Fruit fly (Drosophila melanogaster) whole organism, embryonic: ENCODE data around the gene CG10809.

Source experiments
- Bgb ChIP-seq: fragments of 200-800 bp; sonication (Bioruptor generic); IDR thresholded peaks from 2 replicates; pipeline ENCODE4 v1.3.6; 2022; ENCODE audit warnings: missing biosample characterization, missing genetic modification characterization; ENCODE audit not compliant: partially characterized antibody
- BtbVII ChIP-seq: fragments of 200-800 bp; sonication (Bioruptor generic); optimal IDR thresholded peaks from 3 replicates; lab custom pipeline; 2017; ENCODE audit warnings: missing biosample characterization, mild to moderate bottlenecking, missing genetic modification characterization
- C15 ChIP-seq: fragments of 200-800 bp; sonication (Bioruptor generic); IDR thresholded peaks from 3 replicates; pipeline ENCODE4 v1.3.6; 2022; ENCODE audit warnings: missing biosample characterization, missing genetic modification characterization
- CG11560 ChIP-seq: fragments of 200-800 bp; sonication (Bioruptor generic); IDR thresholded peaks from 3 replicates; pipeline ENCODE4 v1.3.6; 2022; ENCODE audit warnings: missing biosample characterization, missing genetic modification characterization
- CG11723 ChIP-seq: fragments of 200-800 bp; sonication (Bioruptor generic); optimal IDR thresholded peaks from 2 replicates; lab custom pipeline; 2017; ENCODE audit warnings: missing biosample characterization, mild to moderate bottlenecking, missing genetic modification characterization
- CG14710 ChIP-seq: fragments of 200-800 bp; sonication (Bioruptor generic); optimal IDR thresholded peaks from 3 replicates; lab custom pipeline; 2019; ENCODE audit warnings: missing biosample characterization, mild to moderate bottlenecking, missing genetic modification characterization, moderate library complexity
- CG1602 ChIP-seq: fragments of 200-800 bp; sonication (Bioruptor generic); optimal IDR thresholded peaks from 3 replicates; lab custom pipeline; 2016; ENCODE audit warnings: missing biosample characterization, missing genetic modification characterization
- CG17186 ChIP-seq: fragments of 200-800 bp; sonication (Bioruptor generic); optimal IDR thresholded peaks from 3 replicates; lab custom pipeline; 2017; ENCODE audit warnings: missing biosample characterization, missing genetic modification reagents, missing genetic modification characterization
- CG31441 ChIP-seq: fragments of 200-800 bp; sonication (Bioruptor generic); IDR thresholded peaks from 2 replicates; pipeline ENCODE4 v1.3.6; 2022; ENCODE audit warnings: missing biosample characterization, missing genetic modification characterization
- CG34224 ChIP-seq: fragments of 200-800 bp; sonication (Bioruptor generic); IDR thresholded peaks from 3 replicates; pipeline ENCODE4 v1.3.6; 2022; ENCODE audit warnings: missing biosample characterization, missing genetic modification characterization; ENCODE audit not compliant: partially characterized antibody
- CG3726 ChIP-seq: fragments of 200-800 bp; sonication (Bioruptor generic); IDR thresholded peaks from 3 replicates; pipeline ENCODE4, ENCODE4 v1.3.6; 2022; ENCODE audit warnings: missing biosample characterization, missing genetic modification characterization
- CG3838 ChIP-seq: fragments of 200-800 bp; sonication (Bioruptor generic); optimal IDR thresholded peaks from 3 replicates; lab custom pipeline; 2016; ENCODE audit warnings: missing biosample characterization, missing genetic modification characterization
- CG42726 ChIP-seq: fragments of 200-800 bp; sonication (Bioruptor generic); IDR thresholded peaks from 2 replicates; pipeline ENCODE4 v1.3.6; 2022; ENCODE audit warnings: missing biosample characterization, missing genetic modification characterization; ENCODE audit not compliant: partially characterized antibody
- CG4360 ChIP-seq: fragments of 200-800 bp; sonication (Bioruptor generic); IDR thresholded peaks from 2 replicates; pipeline ENCODE4 v1.3.6; 2022; ENCODE audit warnings: missing biosample characterization, missing genetic modification characterization
- CG4707 ChIP-seq: fragments of 200-800 bp; sonication (Bioruptor generic); optimal IDR thresholded peaks from 2 replicates; lab custom pipeline; 2018; ENCODE audit warnings: missing biosample characterization, mild to moderate bottlenecking, missing genetic modification characterization, moderate library complexity
- CG6791 ChIP-seq: fragments of 200-800 bp; sonication (Bioruptor generic); IDR thresholded peaks from 3 replicates; pipeline ENCODE4 v1.3.6; 2022; ENCODE audit warnings: missing biosample characterization, missing genetic modification characterization; ENCODE audit not compliant: partially characterized antibody
- CG7556 ChIP-seq: fragments of 200-800 bp; sonication (Bioruptor generic); optimal IDR thresholded peaks from 2 replicates; lab custom pipeline; 2017; ENCODE audit warnings: missing biosample characterization, mild to moderate bottlenecking, missing genetic modification characterization
- Camta ChIP-seq: fragments of 200-800 bp; sonication (Bioruptor generic); optimal IDR thresholded peaks from 2 replicates; lab custom pipeline; 2016; ENCODE audit warnings: missing biosample characterization, missing genetic modification characterization
- D19A ChIP-seq: fragments of 200-800 bp; optimal IDR thresholded peaks from 3 replicates; lab custom pipeline; 2019; ENCODE audit warnings: missing biosample characterization, mild to moderate bottlenecking, missing genetic modification characterization, moderate library complexity
- Dek ChIP-seq: fragments of 200-800 bp; sonication (Bioruptor generic); optimal IDR thresholded peaks from 3 replicates; lab custom pipeline; 2019; ENCODE audit warnings: missing biosample characterization, mild to moderate bottlenecking, missing genetic modification characterization, moderate library complexity
- Dfd ChIP-seq, 2 experiments: fragments of >200 bp; optimal IDR thresholded peaks; 2 replicates each; lab custom pipeline; 2017; ENCODE audit warnings: missing biosample characterization in 2 of 2, missing genetic modification characterization in 2 of 2
- Dp ChIP-seq: fragments of 200-800 bp; sonication (Bioruptor generic); optimal IDR thresholded peaks from 2 replicates; lab custom pipeline; 2018; ENCODE audit warnings: missing biosample characterization, mild to moderate bottlenecking, missing genetic modification characterization, moderate library complexity
- Hey ChIP-seq: fragments of 200-800 bp; sonication (Bioruptor generic); optimal IDR thresholded peaks from 3 replicates; lab custom pipeline; 2018; ENCODE audit warnings: missing biosample characterization, mild to moderate bottlenecking, missing genetic modification characterization
- Myb ChIP-seq: fragments of 200-800 bp; sonication (Bioruptor generic); optimal IDR thresholded peaks from 2 replicates; lab custom pipeline; 2016; ENCODE audit warnings: missing biosample characterization, missing genetic modification characterization
- NC2β ChIP-seq: fragments of 200-800 bp; sonication (Bioruptor generic); optimal IDR thresholded peaks from 2 replicates; lab custom pipeline; 2016; ENCODE audit warnings: missing biosample characterization, missing genetic modification characterization
- Rfx ChIP-seq: fragments of 200-800 bp; sonication (Bioruptor generic); IDR thresholded peaks from 2 replicates; pipeline ENCODE4 v1.3.6; 2022; ENCODE audit warnings: missing biosample characterization, missing genetic modification characterization
- Scr ChIP-seq: fragments of 200-800 bp; sonication (Bioruptor generic); IDR thresholded peaks from 2 replicates; pipeline ENCODE4 v1.3.6; 2022; ENCODE audit warnings: missing biosample characterization, missing genetic modification characterization; ENCODE audit not compliant: partially characterized antibody
- Xbp1 ChIP-seq: fragments of 200-800 bp; sonication (Bioruptor generic); optimal IDR thresholded peaks from 3 replicates; lab custom pipeline; 2016; ENCODE audit warnings: missing biosample characterization, mild to moderate bottlenecking, missing genetic modification characterization
- bab2 ChIP-seq: fragments of 200-800 bp; sonication (Bioruptor generic); optimal IDR thresholded peaks from 2 replicates; lab custom pipeline; 2016; ENCODE audit warnings: missing biosample characterization, missing genetic modification characterization
- bbx ChIP-seq: fragments of 200-800 bp; sonication (Bioruptor generic); IDR thresholded peaks from 2 replicates; pipeline ENCODE4 v1.3.6; 2022; ENCODE audit warnings: missing biosample characterization, missing genetic modification characterization; ENCODE audit not compliant: partially characterized antibody
- chm ChIP-seq: fragments of 200-800 bp; sonication (Bioruptor generic); IDR thresholded peaks from 2 replicates; pipeline ENCODE4 v1.3.6; 2022; ENCODE audit warnings: missing biosample characterization, missing genetic modification characterization
- chn ChIP-seq: fragments of 200-800 bp; sonication (Bioruptor generic); optimal IDR thresholded peaks from 2 replicates; lab custom pipeline; 2016; ENCODE audit warnings: missing biosample characterization, missing genetic modification characterization
- croc ChIP-seq: fragments of 200-800 bp; sonication (Bioruptor generic); conservative IDR thresholded peaks from 3 replicates; pipeline ENCODE4 v1.3.6; 2022; ENCODE audit warnings: missing biosample characterization, missing genetic modification characterization
- fru ChIP-seq: fragments of >200 bp; optimal IDR thresholded peaks from 2 replicates; lab custom pipeline; 2017
- gfzf ChIP-seq: fragments of 200-800 bp; sonication (Bioruptor generic); optimal IDR thresholded peaks from 2 replicates; lab custom pipeline; 2016; ENCODE audit warnings: missing biosample characterization, mild to moderate bottlenecking, missing genetic modification characterization, moderate library complexity
- h ChIP-seq: fragments of >200 bp; optimal IDR thresholded peaks from 2 replicates; lab custom pipeline; 2017
- hbn ChIP-seq: fragments of 200-800 bp; sonication (Bioruptor generic); IDR thresholded peaks from 2 replicates; pipeline ENCODE4 v1.3.6; 2022; ENCODE audit warnings: missing biosample characterization, missing genetic modification characterization; ENCODE audit not compliant: partially characterized antibody
- inv ChIP-seq: fragments of 200-800 bp; sonication (Bioruptor generic); IDR thresholded peaks from 2 replicates; pipeline ENCODE4 v1.3.6; 2022; ENCODE audit warnings: missing biosample characterization, missing genetic modification characterization; ENCODE audit not compliant: partially characterized antibody
- lilli ChIP-seq: fragments of 200-800 bp; sonication (Bioruptor generic); optimal IDR thresholded peaks from 3 replicates; lab custom pipeline; 2016; ENCODE audit warnings: missing biosample characterization, missing genetic modification characterization
- mld ChIP-seq: fragments of 200-800 bp; sonication (Bioruptor generic); IDR thresholded peaks from 3 replicates; pipeline ENCODE4 v1.3.6; 2022; ENCODE audit warnings: missing biosample characterization, missing genetic modification characterization; ENCODE audit not compliant: partially characterized antibody
- pzg ChIP-seq: fragments of 200-800 bp; sonication (Bioruptor generic); optimal IDR thresholded peaks from 3 replicates; lab custom pipeline; 2018; ENCODE audit warnings: missing biosample characterization, mild to moderate bottlenecking, missing genetic modification characterization, moderate library complexity
- ro ChIP-seq: fragments of 200-800 bp; sonication (Bioruptor generic); IDR thresholded peaks from 2 replicates; pipeline ENCODE4 v1.3.6; 2022; ENCODE audit warnings: missing biosample characterization, missing genetic modification characterization
- tna ChIP-seq: fragments of 200-800 bp; sonication (Bioruptor generic); IDR thresholded peaks from 2 replicates; pipeline ENCODE4 v1.3.6; 2022; ENCODE audit warnings: missing biosample characterization, missing genetic modification characterization; ENCODE audit not compliant: partially characterized antibody
- trem ChIP-seq: fragments of 200-800 bp; optimal IDR thresholded peaks from 3 replicates; lab custom pipeline; 2019; ENCODE audit warnings: missing biosample characterization, mild to moderate bottlenecking, missing genetic modification characterization, moderate library complexity
- unc-4 ChIP-seq: fragments of 200-800 bp; sonication (Bioruptor generic); IDR thresholded peaks from 2 replicates; pipeline ENCODE4 v1.3.6; 2022; ENCODE audit warnings: missing biosample characterization, missing genetic modification characterization; ENCODE audit not compliant: partially characterized antibody
- zf30C ChIP-seq: fragments of 200-800 bp; sonication (Bioruptor generic); optimal IDR thresholded peaks from 3 replicates; lab custom pipeline; 2018; ENCODE audit warnings: missing biosample characterization, mild to moderate bottlenecking, missing genetic modification characterization

CG10809 gene

dm6 chr3L:9838534-9838933 lies 21.2 kb downstream of the CG10809 start, which contains the start of gene Cdk8 (continued):
- TF ChIP-seq CG1602 (GFP tag; lab: Kevin White, UChicago) = no peak

dm6 chr3L:9837053-9837452 lies 22.6 kb downstream of the CG10809 start:
- TF ChIP-seq fru (lab: Kevin White, UChicago) (no peak), bab2 (GFP tag; lab: Kevin White, UChicago) (no peak), Dfd (GFP tag; optimal IDR thresholded peaks at IDR 0.05; lab: Kevin White, UChicago) (peak in 1 of 2 experiments; percentile 51), CG3838 (GFP tag; lab: Kevin White, UChicago) (no peak), gfzf (GFP tag; lab: Kevin White, UChicago) (peak; percentile 1), unc-4 (GFP tag; lab: Robert Waterston, UW) (peak; percentile 2; the same call in 1 of the 2 replicates), CG4360 (GFP tag; lab: Robert Waterston, UW) (0 out of 2 replicates have a peak, but pooled peaks have one; percentile 15), CG7556 (GFP tag; lab: Kevin White, UChicago) (no peak), D19A (no peak), BtbVII (GFP tag; lab: Kevin White, UChicago) (no peak), CG4707 (GFP tag; lab: Kevin White, UChicago) (no peak)

- peak; percentile 49 for TF ChIP-seq Myb (GFP tag; lab: Kevin White, UChicago)
- TF ChIP-seq CG3726 (GFP tag; lab: Robert Waterston, UW) = no peak
- peak; percentile 28 for TF ChIP-seq Dp (GFP tag; lab: Kevin White, UChicago)
- peak; percentile 60 for TF ChIP-seq tna (GFP tag; lab: Robert Waterston, UW)
- TF ChIP-seq bbx (GFP tag; lab: Robert Waterston, UW) = peak; percentile 86
- TF ChIP-seq CG11723 (GFP tag; lab: Kevin White, UChicago) = no peak
- peak; percentile 79 for TF ChIP-seq CG42726 (GFP tag; lab: Robert Waterston, UW)
- no peak for TF ChIP-seq h (lab: Kevin White, UChicago)
- TF ChIP-seq chn (GFP tag; lab: Kevin White, UChicago) = peak; percentile 22
- no peak for TF ChIP-seq CG11560 (tag; lab: Robert Waterston, UW)
- TF ChIP-seq Camta (GFP tag; lab: Kevin White, UChicago) = no peak
- peak; percentile 8 for TF ChIP-seq NC2β (GFP tag; lab: Kevin White, UChicago)
- peak; percentile 91 for TF ChIP-seq Bgb (GFP tag; lab: Robert Waterston, UW)
- TF ChIP-seq CG31441 (GFP tag; lab: Robert Waterston, UW) = no peak
- peak; percentile 88 for TF ChIP-seq CG6791 (GFP tag; lab: Robert Waterston, UW)
- TF ChIP-seq Scr (GFP tag; lab: Robert Waterston, UW) = peak; percentile 86
- 0 out of 3 replicates have a peak, but pooled peaks have one; percentile 41 for TF ChIP-seq mld (GFP tag; lab: Robert Waterston, UW)
- TF ChIP-seq Hey (tag; lab: Kevin White, UChicago) = no peak
- TF ChIP-seq zf30C = no peak
- 0 out of 2 replicates have a peak, but pooled peaks have one; percentile 28 for TF ChIP-seq chm (GFP tag; lab: Robert Waterston, UW)
- TF ChIP-seq Dek (tag; lab: Kevin White, UChicago) = peak; percentile 10
- TF ChIP-seq C15 (GFP tag; lab: Robert Waterston, UW) = no peak
- no peak for TF ChIP-seq ro
- peak; percentile 34 for TF ChIP-seq Xbp1 (GFP tag; lab: Kevin White, UChicago)
- peak; percentile 82 for TF ChIP-seq CG34224 (GFP tag; lab: Robert Waterston, UW)
- peak; percentile 59 for TF ChIP-seq CG14710 (tag; lab: Kevin White, UChicago)
- TF ChIP-seq lilli (GFP tag; lab: Kevin White, UChicago) = peak; percentile 58
- TF ChIP-seq trem (tag; lab: Kevin White, UChicago) = peak; percentile 47
- TF ChIP-seq inv (GFP tag; lab: Robert Waterston, UW) = peak; percentile 63
- peak; percentile 70 for TF ChIP-seq hbn (GFP tag; lab: Robert Waterston, UW)
- peak; percentile 80 for TF ChIP-seq pzg (GFP tag; lab: Kevin White, UChicago)
- peak; percentile 32; the same call in 1 of the 2 replicates for TF ChIP-seq Rfx (GFP tag; lab: Robert Waterston, UW)
- TF ChIP-seq croc (GFP tag; lab: Robert Waterston, UW) = no peak
- peak; percentile 90 for TF ChIP-seq CG17186 (GFP tag; lab: Kevin White, UChicago)
Observed at dm6 chr3L:9836524-9837047, 23.1 kb downstream of the CG10809 start, which contains the start of gene I-2. TSS of gene I-2 (minus strand) at chr3L:9836805.
